Worm (Caenorhabditis elegans) whole organism, L4 larva: ENCODE data around the gene snr-4.

Experiments
- D1046.2 ChIP-seq: fragments of 200-800 bp; sonication (Bioruptor generic); IDR thresholded peaks from 2 replicates; pipeline ENCODE4 v1.3.6; 2022; ENCODE audit warnings: missing genetic modification characterization, missing compliant biosample characterization
- F37D6.2 ChIP-seq: sonication (generic microtip); optimal IDR thresholded peaks from 2 replicates; lab custom pipeline; 2016; ENCODE audit warnings: mild to moderate bottlenecking, missing genetic modification characterization, missing compliant biosample characterization
- T26A8.4 ChIP-seq: fragments of 200-800 bp; sonication (Bioruptor generic); IDR thresholded peaks from 2 replicates; pipeline ENCODE4 v1.3.6; 2022; ENCODE audit warnings: missing genetic modification characterization, missing compliant biosample characterization
- ZK546.5 ChIP-seq, 2 experiments: sonication (generic microtip); optimal IDR thresholded peaks; 2 replicates each; lab custom pipeline; 2017; ENCODE audit warnings: missing biosample characterization in 2 of 2, missing genetic modification characterization in 2 of 2
- aha-1 ChIP-seq: fragments of 150-350 bp; peaks from one replicate; lab custom pipeline; 2014; ENCODE audit warnings: missing biosample characterization, missing genetic modification characterization
- arid-1 ChIP-seq: fragments of 200-800 bp; sonication (Bioruptor generic); conservative IDR thresholded peaks from 2 replicates; pipeline ENCODE4 v1.3.6; 2022; ENCODE audit warnings: missing genetic modification reagents, missing genetic modification characterization, missing compliant biosample characterization
- ceh-20 ChIP-seq: fragments of 200-800 bp; sonication (Bioruptor generic); IDR thresholded peaks from 2 replicates; pipeline ENCODE4 v1.3.6; 2022; ENCODE audit warnings: missing genetic modification reagents, missing genetic modification characterization, missing compliant biosample characterization
- ceh-32 ChIP-seq: sonication (generic microtip); optimal IDR thresholded peaks from 2 replicates; lab custom pipeline; 2016; ENCODE audit warnings: mild to moderate bottlenecking, missing genetic modification characterization, missing compliant biosample characterization; ENCODE audit not compliant: poor library complexity
- ceh-62 ChIP-seq: sonication (generic microtip); optimal IDR thresholded peaks from 2 replicates; lab custom pipeline; 2017; ENCODE audit warnings: missing biosample characterization, missing genetic modification characterization
- ceh-82 ChIP-seq: sonication (generic microtip); optimal IDR thresholded peaks from 2 replicates; lab custom pipeline; 2017; ENCODE audit warnings: missing biosample characterization, missing genetic modification characterization
- ctbp-1 ChIP-seq: fragments of 200-800 bp; sonication (Bioruptor generic); IDR thresholded peaks from 2 replicates; pipeline ENCODE4 v1.3.6; 2022; ENCODE audit warnings: missing genetic modification reagents, missing genetic modification characterization, missing compliant biosample characterization
- daf-16 ChIP-seq, 3 experiments: sonication (generic microtip); optimal IDR thresholded peaks; 2 replicates each; lab custom pipeline; 2016 to 2017; ENCODE audit warnings: missing genetic modification characterization in 3 of 3, missing genetic modification reagents in 3 of 3, mild to moderate bottlenecking in 2 of 3, missing compliant biosample characterization in 2 of 3, missing biosample characterization in 1 of 3, moderate library complexity in 1 of 3
- daf-19 ChIP-seq: fragments of 200-800 bp; sonication (Bioruptor generic); conservative IDR thresholded peaks from 2 replicates; pipeline ENCODE4 v1.3.6; 2022; ENCODE audit warnings: missing genetic modification characterization, missing compliant biosample characterization
- dmd-9 ChIP-seq: fragments of 200-800 bp; sonication (Bioruptor generic); IDR thresholded peaks from 2 replicates; pipeline ENCODE4 v1.3.6; 2022; ENCODE audit warnings: missing genetic modification reagents, missing genetic modification characterization, missing compliant biosample characterization
- duxl-1 ChIP-seq: sonication (generic microtip); optimal IDR thresholded peaks from 2 replicates; lab custom pipeline; 2016; ENCODE audit warnings: mild to moderate bottlenecking, missing genetic modification characterization, moderate library complexity, missing compliant biosample characterization; ENCODE audit not compliant: poor library complexity
- dve-1 ChIP-seq: sonication (generic microtip); optimal IDR thresholded peaks from 2 replicates; lab custom pipeline; 2017; ENCODE audit warnings: antibody characterized with exemption, mild to moderate bottlenecking, missing genetic modification characterization, missing compliant biosample characterization; ENCODE audit not compliant: insufficient read depth
- fos-1 ChIP-seq: fragments of 150-350 bp; optimal IDR thresholded peaks from 2 replicates; lab custom pipeline; 2014; ENCODE audit warnings: missing biosample characterization, missing genetic modification characterization
- gei-8 ChIP-seq: fragments of 200-800 bp; sonication (Bioruptor generic); optimal IDR thresholded peaks from 2 replicates; lab custom pipeline; 2018; ENCODE audit warnings: mild to moderate bottlenecking, missing genetic modification characterization, missing compliant biosample characterization
- hif-1 ChIP-seq, 2 experiments: sonication (generic microtip); optimal IDR thresholded peaks; 2 replicates each; lab custom pipeline; 2016 to 2017; ENCODE audit warnings: missing compliant biosample characterization in 2 of 2, missing genetic modification characterization in 2 of 2, missing genetic modification reagents in 2 of 2, missing genotype in 2 of 2, mild to moderate bottlenecking in 1 of 2
- hmg-1.1 ChIP-seq: fragments of 200-800 bp; sonication (Bioruptor generic); IDR thresholded peaks from 2 replicates; pipeline ENCODE4 v1.3.6; 2022; ENCODE audit warnings: missing genetic modification reagents, missing genetic modification characterization, missing compliant biosample characterization
- jun-1 ChIP-seq: fragments of 150-350 bp; optimal IDR thresholded peaks from 2 replicates; lab custom pipeline; 2014; ENCODE audit warnings: missing biosample characterization, missing genetic modification reagents, missing genetic modification characterization
- lim-7 ChIP-seq: fragments of 200-800 bp; sonication (Bioruptor generic); IDR thresholded peaks from 2 replicates; pipeline ENCODE4 v1.3.6; 2022; ENCODE audit warnings: missing genetic modification characterization, missing compliant biosample characterization
- lin-1 ChIP-seq: fragments of 200-800 bp; sonication (Bioruptor generic); IDR thresholded peaks from 2 replicates; pipeline ENCODE4 v1.3.6; 2022; ENCODE audit warnings: missing genetic modification reagents, missing genetic modification characterization, missing compliant biosample characterization
- lin-13 ChIP-seq: fragments of 150-350 bp; optimal IDR thresholded peaks from 2 replicates; lab custom pipeline; 2014; ENCODE audit warnings: missing biosample characterization, missing genetic modification reagents, missing genetic modification characterization
- lin-38 ChIP-seq: fragments of 200-800 bp; sonication (Bioruptor generic); IDR thresholded peaks from 2 replicates; pipeline ENCODE4 v1.3.6; 2022; ENCODE audit warnings: missing genetic modification reagents, missing genetic modification characterization, missing compliant biosample characterization
- lir-3 ChIP-seq: sonication (generic microtip); optimal IDR thresholded peaks from 2 replicates; lab custom pipeline; 2016; ENCODE audit warnings: mild to moderate bottlenecking, missing genetic modification characterization, missing compliant biosample characterization
- madf-5 ChIP-seq, 2 experiments: fragments of 200-800 bp; sonication (Bioruptor generic); IDR thresholded peaks; 2 replicates each; pipeline ENCODE4 v1.3.6; 2022; ENCODE audit warnings: missing compliant biosample characterization in 2 of 2, missing genetic modification characterization in 2 of 2
- madf-9 ChIP-seq: fragments of 200-800 bp; sonication (Bioruptor generic); conservative IDR thresholded peaks from 2 replicates; pipeline ENCODE4 v1.3.6; 2022; ENCODE audit warnings: missing genetic modification reagents, missing genetic modification characterization, missing compliant biosample characterization
- mxl-3 ChIP-seq: fragments of 200-800 bp; sonication (Bioruptor generic); optimal IDR thresholded peaks from 2 replicates; lab custom pipeline; 2018; ENCODE audit warnings: mild to moderate bottlenecking, missing genetic modification characterization, missing compliant biosample characterization
- nhr-102 ChIP-seq: sonication (generic microtip); optimal IDR thresholded peaks from 2 replicates; lab custom pipeline; 2016; ENCODE audit warnings: mild to moderate bottlenecking, missing genetic modification characterization, moderate library complexity, missing compliant biosample characterization
- nhr-111 ChIP-seq: fragments of 200-800 bp; sonication (Bioruptor generic); optimal IDR thresholded peaks from 2 replicates; lab custom pipeline; 2018; ENCODE audit warnings: mild to moderate bottlenecking, missing genetic modification characterization, missing compliant biosample characterization
- nhr-28 ChIP-seq: fragments of 150-350 bp; optimal IDR thresholded peaks from 2 replicates; lab custom pipeline; 2014; ENCODE audit warnings: missing biosample characterization, missing genetic modification characterization
- nhr-41 ChIP-seq: fragments of 200-800 bp; sonication (Bioruptor generic); IDR thresholded peaks from 2 replicates; pipeline ENCODE4 v1.3.6; 2022; ENCODE audit warnings: missing genetic modification reagents, missing genetic modification characterization, missing compliant biosample characterization
- nhr-48 ChIP-seq: sonication (generic microtip); optimal IDR thresholded peaks from 2 replicates; lab custom pipeline; 2016; ENCODE audit warnings: mild to moderate bottlenecking, missing genetic modification characterization, missing compliant biosample characterization
- nhr-6 ChIP-seq: fragments of 150-350 bp; optimal IDR thresholded peaks from 2 replicates; lab custom pipeline; 2014; ENCODE audit warnings: missing biosample characterization, missing genetic modification characterization
- nhr-76 ChIP-seq: fragments of 150-350 bp; optimal IDR thresholded peaks from 2 replicates; lab custom pipeline; 2014; ENCODE audit warnings: missing biosample characterization, missing genetic modification characterization
- nhr-77 ChIP-seq: fragments of 150-350 bp; optimal IDR thresholded peaks from 2 replicates; lab custom pipeline; 2014; ENCODE audit warnings: missing biosample characterization, missing genetic modification characterization
- pha-4 ChIP-seq, 2 experiments: fragments of 150-350 bp in 1 of 2; fragments of 200-800 bp in 1 of 2; sonication (Bioruptor generic) in 1 of 2; IDR thresholded peaks in 1 of 2; optimal IDR thresholded peaks in 1 of 2; 2 replicates each; pipeline versions ENCODE4 v1.3.6 to Lab custom; 2014 to 2022; ENCODE audit warnings: missing genetic modification characterization in 2 of 2, missing genetic modification reagents in 2 of 2, missing biosample characterization in 1 of 2, missing compliant biosample characterization in 1 of 2
- php-3 ChIP-seq: fragments of 200-800 bp; sonication (Bioruptor generic); IDR thresholded peaks from 2 replicates; pipeline ENCODE4 v1.3.6; 2022; ENCODE audit warnings: missing genetic modification reagents, missing genetic modification characterization, missing compliant biosample characterization
- pqm-1 ChIP-seq: sonication (generic microtip); optimal IDR thresholded peaks from 2 replicates; lab custom pipeline; 2017; ENCODE audit warnings: missing biosample characterization, missing genetic modification characterization
- spr-3 ChIP-seq: fragments of 200-800 bp; sonication (Bioruptor generic); optimal IDR thresholded peaks from 2 replicates; lab custom pipeline; 2018; ENCODE audit warnings: mild to moderate bottlenecking, missing genetic modification characterization, missing compliant biosample characterization
- tag-97 ChIP-seq: fragments of 200-800 bp; sonication (Bioruptor generic); IDR thresholded peaks from 2 replicates; pipeline ENCODE4 v1.3.6; 2022; ENCODE audit warnings: missing genetic modification characterization, missing compliant biosample characterization
- unc-130 ChIP-seq: sonication (generic microtip); optimal IDR thresholded peaks from 2 replicates; lab custom pipeline; 2016; ENCODE audit warnings: missing genetic modification reagents, missing genetic modification characterization, missing compliant biosample characterization
- unc-62 ChIP-seq, 3 experiments: fragments of 150-350 bp in 1 of 3; sonication (generic microtip); optimal IDR thresholded peaks in 2 of 3; peaks in 1 of 3; 1 replicate in 1 of 3; 2 replicates in 2 of 3; lab custom pipeline; 2014 to 2017; ENCODE audit warnings: missing biosample characterization in 3 of 3, missing genetic modification characterization in 3 of 3, missing genetic modification reagents in 3 of 3, missing genotype in 1 of 3
- zag-1 ChIP-seq: fragments of 150-350 bp; optimal IDR thresholded peaks from 2 replicates; lab custom pipeline; 2014; ENCODE audit warnings: missing biosample characterization, missing genetic modification characterization
- ztf-11 ChIP-seq: fragments of 150-350 bp; optimal IDR thresholded peaks from 2 replicates; lab custom pipeline; 2014; ENCODE audit warnings: missing biosample characterization, missing genetic modification characterization
- ztf-7 ChIP-seq: fragments of 150-350 bp; optimal IDR thresholded peaks from 2 replicates; lab custom pipeline; 2014; ENCODE audit warnings: missing biosample characterization, missing genetic modification characterization

snr-4 gene

DNA sequence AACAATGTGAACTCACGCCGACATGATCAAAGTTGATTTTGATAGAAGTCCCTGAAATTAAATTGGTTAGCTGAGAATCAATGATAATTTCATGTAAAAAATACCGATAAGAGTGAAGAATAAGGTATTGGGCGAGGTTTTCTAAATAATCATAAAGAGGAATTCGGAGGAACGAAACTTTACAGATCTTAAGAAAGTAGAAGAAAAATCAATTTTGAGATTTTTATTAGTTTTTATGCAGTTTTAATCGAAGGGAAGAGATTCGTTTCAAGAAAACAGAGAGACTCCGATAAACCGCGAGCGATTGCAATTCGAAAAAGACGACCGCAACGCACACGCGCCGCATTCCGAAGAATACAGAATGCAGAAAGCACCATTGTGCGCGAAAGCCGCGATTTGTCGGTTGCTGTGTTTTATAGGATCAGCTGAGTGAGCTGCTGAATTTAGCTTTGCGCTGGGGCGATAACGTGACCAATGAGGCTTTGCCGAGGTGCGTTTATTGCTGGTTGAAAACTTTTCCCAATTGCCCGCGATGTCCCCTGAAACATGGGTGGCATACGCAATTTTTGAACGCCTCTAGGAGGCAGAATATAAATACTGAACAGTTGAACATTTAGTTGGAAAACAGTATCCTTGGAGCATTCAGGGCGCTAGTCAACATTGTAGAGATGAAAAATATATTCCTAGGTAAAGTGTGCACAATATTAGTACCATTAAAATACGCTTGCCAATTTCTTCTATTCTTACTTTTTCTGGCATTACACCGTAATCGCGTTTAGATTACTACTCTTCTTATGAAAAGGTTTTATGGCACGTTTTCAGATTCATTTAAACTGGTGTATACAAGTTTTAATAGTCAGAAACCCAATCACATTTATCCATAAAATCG, at the start of gene snr-4 (continued):
- TF ChIP-seq nhr-102 (tag; lab: Kevin White, UChicago) (peak; percentile 93), unc-62 (GFP tag; optimal IDR thresholded peaks at IDR 0.05 in 1 of 2; lab: Kevin White, UChicago) (peak in 1 of 2 experiments; percentile 98), unc-62 (tag; optimal IDR thresholded peaks at IDR 0.05; lab: Kevin White, UChicago) (no peak), dve-1 (tag; lab: Kevin White, UChicago) (peak; percentile 96), ZK546.5 (tag; optimal IDR thresholded peaks at IDR 0.05; lab: Kevin White, UChicago) (no peak), lin-13 (GFP tag; lab: Kevin White, UChicago) (peak; percentile 86), madf-5 (GFP tag; IDR thresholded peaks at IDR 0.05; lab: Robert Waterston, UW) (0 out of 4 replicates have a peak, but pooled peaks of 1 of the 2 experiments have one; percentile 22), fos-1 (tag; lab: Kevin White, UChicago) (no peak), ztf-11 (tag; lab: Kevin White, UChicago) (no peak), nhr-41 (0 out of 2 replicates have a peak, but pooled peaks have one; percentile 8), lim-7 (peak; percentile 72), dmd-9 (GFP tag; lab: Robert Waterston, UW) (peak; percentile 86), arid-1 (GFP tag; lab: Robert Waterston, UW) (peak; percentile 90), daf-16 (GFP tag; optimal IDR thresholded peaks at IDR 0.05; lab: Kevin White, UChicago) (peak; percentile 60 to 88), daf-16 (tag; optimal IDR thresholded peaks at IDR 0.05; lab: Kevin White, UChicago) (peak; percentile 80), zag-1 (tag; lab: Kevin White, UChicago) (peak; percentile 50), ceh-20 (GFP tag; lab: Robert Waterston, UW) (peak; percentile 87), pha-4 (GFP tag; IDR thresholded peaks at IDR 0.05; lab: Robert Waterston, UW) (peak; percentile 81), pha-4 (tag; optimal IDR thresholded peaks at IDR 0.05; lab: Kevin White, UChicago) (no peak), madf-9 (GFP tag; lab: Robert Waterston, UW) (peak; percentile 43; the same call in 1 of the 2 replicates), ceh-82 (tag; lab: Kevin White, UChicago) (no peak), daf-19 (0 out of 2 replicates have a peak, but pooled peaks have one; percentile 34), nhr-6 (tag; lab: Kevin White, UChicago) (peak; percentile 98), php-3 (GFP tag; lab: Robert Waterston, UW) (peak; percentile 87), nhr-28 (tag; lab: Kevin White, UChicago) (peak; percentile 85), lin-1 (GFP tag; lab: Robert Waterston, UW) (peak; percentile 92), ztf-7 (tag; lab: Kevin White, UChicago) (peak; percentile 72), mxl-3 (GFP tag; lab: Kevin White, UChicago) (peak; percentile 84), jun-1 (tag; lab: Kevin White, UChicago) (peak; percentile 78), ceh-32 (tag; lab: Kevin White, UChicago) (peak; percentile 21), gei-8 (GFP tag; lab: Kevin White, UChicago) (peak; percentile 69), aha-1 (tag; lab: Kevin White, UChicago) (peak; percentile 96), T26A8.4 (peak; percentile 96), hif-1 (tag; optimal IDR thresholded peaks at IDR 0.05; lab: Kevin White, UChicago) (peak; percentile 50 to 84), nhr-111 (GFP tag; lab: Kevin White, UChicago) (peak; percentile 72), ceh-62 (tag; lab: Kevin White, UChicago) (no peak), unc-130 (peak; percentile 92), nhr-77 (peak; percentile 90), lir-3 (tag; lab: Kevin White, UChicago) (peak; percentile 18), ctbp-1 (peak; percentile 89), tag-97 (GFP tag; lab: Robert Waterston, UW) (no peak; the same call in 1 of the 2 replicates), duxl-1 (tag; lab: Kevin White, UChicago) (peak; percentile 78), nhr-48 (tag; lab: Kevin White, UChicago) (peak; percentile 84), lin-38 (peak; percentile 91), F37D6.2 (tag; lab: Kevin White, UChicago) (peak; percentile 85), pqm-1 (tag; lab: Kevin White, UChicago) (peak; percentile 33), spr-3 (peak; percentile 78), D1046.2 (GFP tag; lab: Robert Waterston, UW) (peak; percentile 56; the same call in 1 of the 2 replicates), nhr-76 (no peak), hmg-1.1 (GFP tag; lab: Robert Waterston, UW) (peak; percentile 95)
